Fruit fly (Drosophila melanogaster) whole organism, wandering third instar larva: ENCODE measurements around the gene mus304.

ENCODE experiments used
- Abd-B ChIP-seq: fragments of >200 bp; optimal IDR thresholded peaks from 2 replicates; lab custom pipeline; 2017; ENCODE audit warnings: missing biosample characterization, missing genetic modification characterization
- CG32264 ChIP-seq: fragments of 200-800 bp; sonication (Bioruptor generic); optimal IDR thresholded peaks from 2 replicates; lab custom pipeline; 2016; ENCODE audit warnings: missing biosample characterization, missing genetic modification characterization
- CG9705 ChIP-seq: fragments of 200-800 bp; sonication (Bioruptor generic); optimal IDR thresholded peaks from 2 replicates; lab custom pipeline; 2018; ENCODE audit warnings: missing biosample characterization, mild to moderate bottlenecking, missing genetic modification characterization
- CrebA ChIP-seq: fragments of 200-800 bp; sonication (Bioruptor generic); optimal IDR thresholded peaks from 2 replicates; lab custom pipeline; 2016; ENCODE audit warnings: missing biosample characterization, mild to moderate bottlenecking, missing genetic modification characterization, borderline replicate concordance
- Dfd ChIP-seq: fragments of >200 bp; optimal IDR thresholded peaks from 2 replicates; lab custom pipeline; 2017; ENCODE audit warnings: missing biosample characterization, missing genetic modification characterization
- Dif ChIP-seq: fragments of 200-275, 200-300 bp; sonication (Bioruptor generic); optimal IDR thresholded peaks from 2 replicates; lab custom pipeline; 2018; ENCODE audit warnings: missing biosample characterization, missing genetic modification characterization; ENCODE audit not compliant: partially characterized antibody
- GATAd ChIP-seq: sonication (Bioruptor generic); optimal IDR thresholded peaks from 2 replicates; lab custom pipeline; 2016; ENCODE audit warnings: missing biosample characterization, missing genetic modification characterization
- HLH106 ChIP-seq: fragments of 200-800 bp; optimal IDR thresholded peaks from 3 replicates; lab custom pipeline; 2019; ENCODE audit warnings: missing biosample characterization, mild to moderate bottlenecking, missing genetic modification characterization, moderate library complexity
- Hnf4 ChIP-seq: fragments of 200-800 bp; sonication (Bioruptor generic); optimal IDR thresholded peaks from 2 replicates; lab custom pipeline; 2016; ENCODE audit warnings: missing biosample characterization, mild to moderate bottlenecking, missing genetic modification characterization
- Hr78 ChIP-seq: fragments of >200 bp; optimal IDR thresholded peaks from 2 replicates; lab custom pipeline; 2017; ENCODE audit warnings: missing biosample characterization, missing genetic modification characterization
- Hr83 ChIP-seq: fragments of 200-300 bp; sonication (Bioruptor generic); optimal IDR thresholded peaks from 2 replicates; lab custom pipeline; 2016; ENCODE audit warnings: missing biosample characterization, mild to moderate bottlenecking, missing genetic modification characterization, moderate library complexity; ENCODE audit not compliant: poor library complexity, severe bottlenecking
- Jra ChIP-seq: sonication (Bioruptor generic); optimal IDR thresholded peaks from 2 replicates; lab custom pipeline; 2016; ENCODE audit warnings: missing biosample characterization, missing genetic modification characterization
- Myc ChIP-seq: fragments of >200 bp; optimal IDR thresholded peaks from 2 replicates; lab custom pipeline; 2017
- N ChIP-seq: fragments of >200 bp; optimal IDR thresholded peaks from 2 replicates; lab custom pipeline; 2018; ENCODE audit warnings: missing biosample characterization, missing external identifiers, missing genetic modification characterization
- OdsH ChIP-seq: fragments of 200-800 bp; sonication (Bioruptor generic); optimal IDR thresholded peaks from 2 replicates; lab custom pipeline; 2016; ENCODE audit warnings: missing biosample characterization, mild to moderate bottlenecking, missing genetic modification characterization
- Rel ChIP-seq, 2 experiments: fragments of 200-800 bp; sonication (Bioruptor generic) in 1 of 2; optimal IDR thresholded peaks; 2 replicates in 1 of 2; 3 replicates in 1 of 2; lab custom pipeline; 2016 to 2019; ENCODE audit warnings: mild to moderate bottlenecking in 2 of 2, missing biosample characterization in 2 of 2, missing genetic modification characterization in 2 of 2, moderate library complexity in 1 of 2
- Sp1 ChIP-seq: fragments of 200-800 bp; sonication (Bioruptor generic); optimal IDR thresholded peaks from 3 replicates; lab custom pipeline; 2019; ENCODE audit warnings: missing biosample characterization, mild to moderate bottlenecking, missing genetic modification characterization, moderate library complexity
- Vsx2 ChIP-seq: fragments of 200-300, 225-300 bp; sonication (Bioruptor generic); optimal IDR thresholded peaks from 2 replicates; lab custom pipeline; 2018; ENCODE audit warnings: missing biosample characterization, missing genetic modification characterization; ENCODE audit not compliant: partially characterized antibody
- br ChIP-seq: fragments of 200-800 bp; sonication (Bioruptor generic); optimal IDR thresholded peaks from 2 replicates; lab custom pipeline; 2016; ENCODE audit warnings: missing biosample characterization, missing genetic modification characterization
- brk ChIP-seq: fragments of 200-800 bp; sonication (Bioruptor generic); optimal IDR thresholded peaks from 2 replicates; lab custom pipeline; 2016; ENCODE audit warnings: missing biosample characterization, mild to moderate bottlenecking, missing genetic modification characterization
- dl ChIP-seq, 2 experiments: fragments of 175-275, 200-275 bp in 1 of 2; fragments of 200-275 bp in 1 of 2; sonication (Bioruptor generic); optimal IDR thresholded peaks; lab custom pipeline; 2018; ENCODE audit warnings: mild to moderate bottlenecking in 2 of 2, missing biosample characterization in 2 of 2, missing genetic modification characterization in 2 of 2, moderate library complexity in 2 of 2; ENCODE audit not compliant: partially characterized antibody in 2 of 2, insufficient read depth in 1 of 2
- dmrt93B ChIP-seq: fragments of 200-800 bp; sonication (Bioruptor generic); optimal IDR thresholded peaks from 2 replicates; lab custom pipeline; 2018; ENCODE audit warnings: missing biosample characterization, mild to moderate bottlenecking, missing genetic modification characterization
- dsf ChIP-seq: sonication (Bioruptor generic); optimal IDR thresholded peaks from 2 replicates; lab custom pipeline; 2016; ENCODE audit warnings: missing biosample characterization, missing genetic modification characterization, borderline replicate concordance
- ey ChIP-seq: fragments of 200-800 bp; sonication (Bioruptor generic); optimal IDR thresholded peaks from 2 replicates; lab custom pipeline; 2016; ENCODE audit warnings: missing biosample characterization, missing genetic modification characterization
- foxo ChIP-seq, 2 experiments: fragments of 200-800 bp; sonication (Bioruptor generic); optimal IDR thresholded peaks; 2 replicates in 1 of 2; 3 replicates in 1 of 2; lab custom pipeline; 2016 to 2017; ENCODE audit warnings: missing biosample characterization in 2 of 2, missing genetic modification characterization in 2 of 2
- fru ChIP-seq: fragments of 200-800 bp; sonication (Bioruptor generic); optimal IDR thresholded peaks from 3 replicates; lab custom pipeline; 2016; ENCODE audit warnings: missing biosample characterization, mild to moderate bottlenecking, missing genetic modification characterization
- h ChIP-seq: fragments of 200-800 bp; sonication (Bioruptor generic); optimal IDR thresholded peaks from 3 replicates; lab custom pipeline; 2016; ENCODE audit warnings: missing biosample characterization, mild to moderate bottlenecking, missing genetic modification characterization
- jim ChIP-seq: fragments of 175-275, 200-325 bp; sonication (Bioruptor generic); optimal IDR thresholded peaks from 2 replicates; lab custom pipeline; 2016; ENCODE audit warnings: missing biosample characterization, mild to moderate bottlenecking, missing genetic modification characterization
- lola ChIP-seq: fragments of >200 bp; optimal IDR thresholded peaks from 2 replicates; lab custom pipeline; 2017; ENCODE audit warnings: missing biosample characterization, missing genetic modification characterization
- pan ChIP-seq: fragments of >200 bp; optimal IDR thresholded peaks from 2 replicates; lab custom pipeline; 2017
- psq ChIP-seq: fragments of 200-800 bp; sonication (Bioruptor generic); optimal IDR thresholded peaks from 3 replicates; lab custom pipeline; 2017; ENCODE audit warnings: missing biosample characterization, mild to moderate bottlenecking, missing genetic modification characterization, moderate library complexity
- rgr ChIP-seq: fragments of 200-800 bp; sonication (Bioruptor generic); optimal IDR thresholded peaks from 3 replicates; lab custom pipeline; 2016; ENCODE audit warnings: missing biosample characterization, mild to moderate bottlenecking, missing genetic modification characterization
- sage ChIP-seq: fragments of 200-800 bp; sonication (Bioruptor generic); optimal IDR thresholded peaks from 2 replicates; lab custom pipeline; 2016; ENCODE audit warnings: missing biosample characterization, mild to moderate bottlenecking, missing genetic modification characterization
- sv ChIP-seq: fragments of 200-800 bp; sonication (Bioruptor generic); optimal IDR thresholded peaks from 3 replicates; lab custom pipeline; 2016; ENCODE audit warnings: missing biosample characterization, missing genetic modification characterization
- tai ChIP-seq: sonication (Bioruptor generic); optimal IDR thresholded peaks from 2 replicates; lab custom pipeline; 2016; ENCODE audit warnings: missing biosample characterization, missing genetic modification characterization
- usp ChIP-seq: fragments of >200 bp; optimal IDR thresholded peaks from 2 replicates; lab custom pipeline; 2017; ENCODE audit warnings: missing biosample characterization, missing genetic modification characterization
- woc ChIP-seq: sonication (Bioruptor generic); optimal IDR thresholded peaks from 2 replicates; lab custom pipeline; 2016; ENCODE audit warnings: missing biosample characterization, mild to moderate bottlenecking, missing genetic modification characterization

The mus304 gene

DNA sequence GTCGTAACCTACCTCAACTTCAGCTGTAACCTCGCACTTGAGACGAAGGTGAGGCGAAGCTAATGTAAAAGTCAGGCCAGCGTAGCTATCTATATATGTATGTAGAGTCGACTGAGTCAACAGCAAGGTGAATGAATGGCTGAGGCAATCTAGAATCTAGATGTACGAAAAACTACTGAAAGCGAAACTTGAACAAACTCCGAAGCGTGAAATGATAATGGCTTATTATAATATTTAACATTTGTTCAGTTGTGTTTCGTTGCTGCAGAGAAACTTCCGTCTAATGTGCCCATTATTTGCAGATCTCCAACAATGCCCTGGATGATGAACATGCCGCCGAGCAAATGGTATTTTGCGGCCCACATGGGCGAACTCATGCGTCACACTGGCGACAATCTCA lies 35.0 kb downstream of the mus304 start:
- TF ChIP-seq lola (GFP tag; lab: Kevin White, UChicago) (no peak), Dif (no peak), N (GFP tag; lab: Kevin White, UChicago) (no peak), br (GFP tag; lab: Kevin White, UChicago) (no peak), sage (GFP tag; lab: Kevin White, UChicago) (no peak), Dfd (no peak), woc (GFP tag; lab: Kevin White, UChicago) (no peak), ey (no peak), dmrt93B (GFP tag; lab: Kevin White, UChicago) (no peak), dl (GFP tag; optimal IDR thresholded peaks at IDR 0.05; lab: Kevin White, UChicago; ENCODE audit: insufficient read depth in 1 of 2, partially characterized antibody in 2 of 2) (no peak), CrebA (no peak), Myc (lab: Kevin White, UChicago) (no peak), jim (GFP tag; lab: Kevin White, UChicago) (no peak), Vsx2 (GFP tag; lab: Kevin White, UChicago) (no peak), dsf (GFP tag; lab: Kevin White, UChicago) (no peak), psq (GFP tag; lab: Kevin White, UChicago) (no peak), Hnf4 (no peak), usp (GFP tag; lab: Kevin White, UChicago) (no peak)

- TF ChIP-seq woc (GFP tag; lab: Kevin White, UChicago) (no peak), Abd-B (GFP tag; lab: Kevin White, UChicago) (no peak), Hr83 (no peak), dl (GFP tag; optimal IDR thresholded peaks at IDR 0.05; lab: Kevin White, UChicago; ENCODE audit: insufficient read depth in 1 of 2, partially characterized antibody in 2 of 2) (no peak), lola (GFP tag; lab: Kevin White, UChicago) (no peak), fru (no peak), N (GFP tag; lab: Kevin White, UChicago) (no peak), GATAd (GFP tag; lab: Kevin White, UChicago) (no peak), sage (GFP tag; lab: Kevin White, UChicago) (no peak), h (no peak)
- TF ChIP-seq, all 38 proteins: peak for 0
Observed at dm6 chr3L:18146833-18147232, 37.2 kb downstream of the mus304 start.

DNA sequence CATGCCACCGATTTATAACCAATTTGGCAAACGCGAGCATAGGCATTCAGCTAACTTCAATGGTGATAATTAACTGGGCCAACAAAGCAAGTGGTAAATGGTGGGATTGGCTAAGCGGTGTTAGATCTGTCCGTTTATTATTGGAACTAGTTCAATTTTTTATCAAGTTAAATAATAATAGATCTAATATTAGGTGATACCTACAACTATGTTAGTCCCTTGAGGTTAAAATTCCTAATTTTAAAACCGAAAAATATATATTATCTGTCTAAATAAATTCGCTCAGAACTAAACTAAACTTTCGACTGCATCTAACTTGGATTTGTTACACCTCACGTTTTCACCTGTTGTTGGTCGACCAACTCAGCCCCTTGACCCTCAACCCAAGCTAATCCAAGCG lies 38.0 kb downstream of the mus304 start:
- TF ChIP-seq Rel (GFP tag; optimal IDR thresholded peaks at IDR 0.05; lab: Kevin White, UChicago) (no peak), Rel (tag; optimal IDR thresholded peaks at IDR 0.05; lab: Kevin White, UChicago) (no peak), woc (GFP tag; lab: Kevin White, UChicago) (no peak), sv (GFP tag; lab: Kevin White, UChicago) (no peak), Hr78 (GFP tag; lab: Kevin White, UChicago) (no peak), dl (GFP tag; optimal IDR thresholded peaks at IDR 0.05; lab: Kevin White, UChicago; ENCODE audit: insufficient read depth in 1 of 2, partially characterized antibody in 2 of 2) (no peak), dsf (GFP tag; lab: Kevin White, UChicago) (no peak), N (GFP tag; lab: Kevin White, UChicago) (no peak), Hr83 (no peak), CG32264 (GFP tag; lab: Kevin White, UChicago) (no peak), ey (no peak), Abd-B (GFP tag; lab: Kevin White, UChicago) (no peak), Hnf4 (no peak), pan (no peak), sage (GFP tag; lab: Kevin White, UChicago) (no peak)

DNA sequence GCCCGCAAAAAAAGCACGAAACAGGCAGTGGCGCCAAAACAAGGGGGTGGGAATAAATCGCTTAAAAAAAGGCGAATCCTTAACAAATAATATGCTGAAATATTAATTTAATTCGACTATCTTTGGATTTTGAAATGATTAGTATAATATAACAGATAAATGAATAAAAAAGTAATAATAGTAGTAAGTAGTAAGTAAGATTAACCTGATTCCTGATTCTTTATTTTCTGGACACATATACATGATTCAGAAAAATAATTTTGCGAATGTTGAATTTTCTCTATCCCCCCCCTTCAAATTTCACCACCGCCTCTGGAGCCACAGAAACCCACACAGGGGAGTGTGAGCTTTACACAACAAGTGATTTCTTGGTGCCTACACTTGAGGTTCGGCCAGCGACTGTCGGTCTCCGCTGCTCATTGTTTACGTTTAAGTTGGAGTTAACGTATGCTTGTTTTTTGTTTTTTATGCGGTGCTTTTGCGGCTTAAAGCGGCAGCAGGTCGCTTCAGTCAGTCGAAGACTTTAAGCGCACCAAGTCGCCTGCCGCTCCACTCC lies 38.9 kb downstream of the mus304 start, which contains the start of gene CG7330:
TSS of gene CG7330 (plus strand) at position 506 of the 556 bp plus-strand sequence.
- TF ChIP-seq CrebA (no peak), Jra (GFP tag; lab: Kevin White, UChicago) (peak; percentile 6), Dfd (no peak), CG9705 (peak; percentile 58), brk (GFP tag; lab: Kevin White, UChicago) (peak; percentile 11), tai (no peak), dmrt93B (GFP tag; lab: Kevin White, UChicago) (peak; percentile 76), N (GFP tag; lab: Kevin White, UChicago) (no peak), Hnf4 (peak; percentile 65), jim (GFP tag; lab: Kevin White, UChicago) (no peak), woc (GFP tag; lab: Kevin White, UChicago) (peak; percentile 10), fru (peak; percentile 77), sv (GFP tag; lab: Kevin White, UChicago) (peak; percentile 87), h (peak; percentile 81), foxo (GFP tag; optimal IDR thresholded peaks at IDR 0.05; lab: Kevin White, UChicago) (peak in 1 of 2 experiments; percentile 87), CG32264 (GFP tag; lab: Kevin White, UChicago) (no peak), ey (peak; percentile 62), HLH106 (tag; lab: Kevin White, UChicago) (peak; percentile 86), br (GFP tag; lab: Kevin White, UChicago) (peak; percentile 58), sage (GFP tag; lab: Kevin White, UChicago) (peak; percentile 5), rgr (GFP tag; lab: Kevin White, UChicago) (peak; percentile 78), GATAd (GFP tag; lab: Kevin White, UChicago) (no peak), OdsH (GFP tag; lab: Kevin White, UChicago) (peak; percentile 88), Vsx2 (GFP tag; lab: Kevin White, UChicago) (no peak), Sp1 (GFP tag; lab: Kevin White, UChicago) (peak; percentile 88), pan (no peak), Hr83 (no peak), psq (GFP tag; lab: Kevin White, UChicago) (peak; percentile 77)
